Fruit fly (Drosophila melanogaster) whole organism, adult: Measurements from ENCODE around the gene Obp18a.

Experiments
- CG11617 ChIP-seq: fragments of 200-800 bp; sonication (Bioruptor generic); optimal IDR thresholded peaks from 2 replicates; lab custom pipeline; 2017; ENCODE audit warnings: mild to moderate bottlenecking, missing biosample characterization, missing genetic modification reagents, missing genetic modification characterization
- CG12768 ChIP-seq: fragments of 200-800 bp; sonication (Bioruptor generic); optimal IDR thresholded peaks from 2 replicates; lab custom pipeline; 2017; ENCODE audit warnings: missing biosample characterization, missing genetic modification characterization, mild to moderate bottlenecking, moderate library complexity, missing genetic modification reagents
- CG14711 ChIP-seq: fragments of 200-800 bp; sonication (Bioruptor generic); optimal IDR thresholded peaks from 2 replicates; lab custom pipeline; 2018; ENCODE audit warnings: missing biosample characterization, mild to moderate bottlenecking, missing genetic modification characterization, moderate library complexity
- CG1620 ChIP-seq: fragments of 200-800 bp; sonication (Bioruptor generic); optimal IDR thresholded peaks from 2 replicates; lab custom pipeline; 2016; ENCODE audit warnings: missing biosample characterization, missing genetic modification characterization
- CG33017 ChIP-seq: fragments of 200-800 bp; sonication (Bioruptor generic); optimal IDR thresholded peaks from 2 replicates; lab custom pipeline; 2018; ENCODE audit warnings: missing biosample characterization, mild to moderate bottlenecking, missing genetic modification characterization, moderate library complexity
- CG5204 ChIP-seq: fragments of 200-800 bp; sonication (Bioruptor generic); optimal IDR thresholded peaks from 2 replicates; lab custom pipeline; 2016; ENCODE audit warnings: missing biosample characterization, missing genetic modification characterization
- CG7045 ChIP-seq: fragments of 200-800 bp; sonication (Bioruptor generic); optimal IDR thresholded peaks from 2 replicates; lab custom pipeline; 2017; ENCODE audit warnings: missing biosample characterization, mild to moderate bottlenecking, missing genetic modification characterization
- CG7101 ChIP-seq: fragments of 200-800 bp; sonication (Bioruptor generic); optimal IDR thresholded peaks from 2 replicates; lab custom pipeline; 2018; ENCODE audit warnings: missing biosample characterization, mild to moderate bottlenecking, missing genetic modification characterization, moderate library complexity
- Clk ChIP-seq: fragments of 200-800 bp; sonication (Bioruptor generic); optimal IDR thresholded peaks from 2 replicates; lab custom pipeline; 2017; ENCODE audit warnings: missing biosample characterization, missing genetic modification characterization
- Crg-1 ChIP-seq: fragments of 200-800 bp; sonication (Bioruptor generic); optimal IDR thresholded peaks from 2 replicates; lab custom pipeline; 2016; ENCODE audit warnings: missing biosample characterization, missing genetic modification characterization
- Hr96 ChIP-seq: fragments of 200-800 bp; sonication (Bioruptor generic); optimal IDR thresholded peaks from 2 replicates; lab custom pipeline; 2016; ENCODE audit warnings: missing biosample characterization, missing genetic modification characterization
- Mnt ChIP-seq: fragments of 200-800 bp; sonication (Bioruptor generic); optimal IDR thresholded peaks from 2 replicates; lab custom pipeline; 2016; ENCODE audit warnings: missing biosample characterization, mild to moderate bottlenecking, missing genetic modification characterization
- bab1 ChIP-seq: fragments of 200-800 bp; sonication (Bioruptor generic); optimal IDR thresholded peaks from 3 replicates; lab custom pipeline; 2019; ENCODE audit warnings: missing biosample characterization, mild to moderate bottlenecking, missing genetic modification characterization, moderate library complexity
- cic ChIP-seq: fragments of 200-800 bp; sonication (Bioruptor generic); optimal IDR thresholded peaks from 2 replicates; lab custom pipeline; 2017; ENCODE audit warnings: missing biosample characterization, mild to moderate bottlenecking, missing genetic modification characterization, moderate library complexity
- cnc ChIP-seq, 2 experiments: fragments of >200 bp; optimal IDR thresholded peaks; 2 replicates each; lab custom pipeline; 2017
- kay ChIP-seq: fragments of 200-800 bp; sonication (Bioruptor generic); peaks from one replicate; lab custom pipeline; 2016; ENCODE audit warnings: missing biosample characterization, missing genetic modification characterization, borderline replicate concordance
- ovo ChIP-seq: fragments of 200-800 bp; sonication (Bioruptor generic); optimal IDR thresholded peaks from 2 replicates; lab custom pipeline; 2016; ENCODE audit warnings: missing biosample characterization, missing genetic modification characterization
- pad ChIP-seq: fragments of 200-800 bp; sonication (Bioruptor generic); optimal IDR thresholded peaks from 3 replicates; lab custom pipeline; 2017; ENCODE audit warnings: missing biosample characterization, missing genetic modification characterization, mild to moderate bottlenecking, moderate library complexity, missing genetic modification reagents
- tj ChIP-seq: fragments of 200-800 bp; sonication (Bioruptor generic); optimal IDR thresholded peaks from 3 replicates; lab custom pipeline; 2017; ENCODE audit warnings: missing biosample characterization, mild to moderate bottlenecking, missing genetic modification characterization, moderate library complexity
- toe ChIP-seq: fragments of 200-800 bp; sonication (Bioruptor generic); optimal IDR thresholded peaks from 2 replicates; lab custom pipeline; 2016; ENCODE audit warnings: missing biosample characterization, missing genetic modification characterization

The Obp18a gene

DNA sequence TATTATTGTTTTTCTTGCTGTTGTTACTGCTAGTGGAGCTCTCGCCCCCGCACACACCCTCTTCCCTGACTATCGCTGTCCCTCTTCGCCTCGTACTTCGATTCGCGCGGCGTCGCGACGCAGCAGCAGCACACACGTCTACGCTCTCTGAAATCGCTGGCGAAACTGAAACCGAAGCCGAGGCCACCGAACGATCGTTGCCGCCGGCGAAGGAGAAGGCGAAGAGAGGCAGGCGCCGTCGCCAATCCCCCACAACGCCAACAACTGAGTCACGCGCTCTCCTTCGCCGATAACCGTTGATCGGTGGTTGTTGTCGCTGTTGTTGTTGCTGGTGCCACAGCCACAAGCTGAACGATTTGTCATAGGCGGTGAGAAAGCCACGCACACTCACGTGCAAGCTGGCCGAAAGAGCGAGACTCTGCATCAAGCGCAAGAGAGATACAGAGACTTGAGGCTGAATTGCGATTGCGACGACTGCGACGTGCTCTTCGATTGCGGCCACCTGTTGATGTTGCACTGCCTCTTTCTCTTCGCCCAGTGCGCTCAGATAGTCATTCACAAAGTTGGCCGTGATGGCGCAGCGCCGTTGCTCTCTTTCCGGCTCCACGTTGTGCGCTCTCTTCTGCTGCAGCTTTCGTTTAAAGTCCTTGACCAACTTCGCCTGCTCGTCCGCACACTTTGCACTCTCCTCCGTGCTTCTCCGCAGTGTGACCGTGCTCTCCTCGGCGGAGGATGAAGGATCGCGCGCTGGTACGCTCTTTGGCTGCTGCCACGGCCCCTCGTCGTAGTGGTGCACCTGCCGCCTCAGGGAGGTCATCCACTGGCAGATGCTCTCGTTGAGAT, 17.8 kb upstream of the Obp18a start:
- TF ChIP-seq CG5204 (no peak), CG7045 (GFP tag; lab: Kevin White, UChicago) (no peak), Mnt (GFP tag; lab: Kevin White, UChicago) (peak; percentile 57), cic (peak; percentile 66), tj (GFP tag; lab: Kevin White, UChicago) (peak; percentile 68), kay (GFP tag; lab: Kevin White, UChicago) (peak; percentile 93), Hr96 (GFP tag; lab: Kevin White, UChicago) (no peak), CG12768 (GFP tag; lab: Kevin White, UChicago) (peak; percentile 53), CG1620 (no peak), pad (GFP tag; lab: Kevin White, UChicago) (peak; percentile 94), bab1 (GFP tag; lab: Kevin White, UChicago) (peak; percentile 63), toe (no peak), Crg-1 (GFP tag; lab: Kevin White, UChicago) (no peak)

DNA sequence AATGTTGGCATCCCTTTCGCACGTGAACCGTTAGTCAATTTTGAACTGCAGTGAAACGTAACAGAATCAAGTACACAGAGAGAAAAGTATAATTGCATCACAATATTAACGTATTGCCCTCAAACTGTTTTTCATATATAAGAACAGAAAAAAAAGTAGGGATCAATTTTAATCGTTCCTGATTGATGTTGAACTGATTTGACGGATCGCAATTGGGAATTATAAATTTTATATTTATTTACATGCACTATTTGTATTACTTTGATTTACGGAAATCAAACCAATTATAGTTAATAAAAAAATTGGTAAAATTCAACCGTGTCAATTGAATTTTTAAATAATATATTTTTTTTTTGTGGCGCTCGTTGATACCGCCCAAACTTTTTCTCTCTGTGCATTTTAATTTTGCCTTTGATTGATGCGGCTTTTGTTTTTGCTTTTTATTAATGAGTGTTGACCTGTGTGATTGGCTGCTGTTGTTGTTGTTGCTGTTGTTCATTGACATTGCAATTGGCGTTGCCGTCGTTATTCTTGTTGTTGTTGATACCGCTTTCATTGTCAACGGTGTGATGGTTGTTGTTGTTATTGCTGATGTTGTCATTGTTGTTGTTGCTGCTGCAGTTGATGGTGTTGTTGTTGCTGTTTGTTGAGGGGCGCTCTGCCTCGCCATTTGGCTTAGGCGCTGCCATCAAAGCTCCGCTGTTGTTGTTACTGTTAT, 17.1 kb upstream of the Obp18a start:
- peak; percentile 46 for TF ChIP-seq CG12768 (GFP tag; lab: Kevin White, UChicago)
- TF ChIP-seq CG14711 = peak; percentile 76
- peak; percentile 49 for TF ChIP-seq Crg-1 (GFP tag; lab: Kevin White, UChicago)
- TF ChIP-seq CG7101 (tag; lab: Kevin White, UChicago) = peak; percentile 74
- peak; percentile 92 for TF ChIP-seq kay (GFP tag; lab: Kevin White, UChicago)
- TF ChIP-seq pad (GFP tag; lab: Kevin White, UChicago) = peak; percentile 16
- TF ChIP-seq CG5204 = peak; percentile 72
- TF ChIP-seq ovo (GFP tag; lab: Kevin White, UChicago) = peak; percentile 62
- TF ChIP-seq cic = no peak
- TF ChIP-seq toe = peak; percentile 58
- peak; percentile 87 for TF ChIP-seq CG11617 (GFP tag; lab: Kevin White, UChicago)
- peak; percentile 64 for TF ChIP-seq bab1 (GFP tag; lab: Kevin White, UChicago)
- no peak for TF ChIP-seq cnc (optimal IDR thresholded peaks at IDR 0.05; lab: Kevin White, UChicago)
- peak; percentile 15 for TF ChIP-seq CG1620
- TF ChIP-seq Mnt (GFP tag; lab: Kevin White, UChicago) = peak; percentile 22
- TF ChIP-seq tj (GFP tag; lab: Kevin White, UChicago) = peak; percentile 23
- peak; percentile 57 for TF ChIP-seq CG7045 (GFP tag; lab: Kevin White, UChicago)
- no peak for TF ChIP-seq Clk (GFP tag; lab: Kevin White, UChicago)
- TF ChIP-seq Hr96 (GFP tag; lab: Kevin White, UChicago) = peak; percentile 56
- TF ChIP-seq CG33017 (tag; lab: Kevin White, UChicago) = peak; percentile 45

DNA sequence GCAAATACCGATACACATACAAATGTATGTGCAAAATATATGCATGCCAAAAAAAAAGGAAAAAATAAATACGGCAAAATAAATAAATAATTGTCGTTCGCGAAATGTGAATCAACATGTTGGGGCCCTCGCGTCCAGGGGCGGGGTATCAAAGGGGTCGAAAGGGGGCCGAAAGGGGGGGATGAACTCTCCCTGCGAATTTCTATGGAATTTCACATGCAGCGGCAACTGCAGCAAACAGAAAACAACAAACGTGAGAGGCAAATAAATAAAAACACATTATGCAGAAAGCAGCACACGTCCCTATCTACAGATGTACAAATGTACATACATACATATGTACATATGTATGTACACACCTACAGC, 13.8 kb upstream of the Obp18a start:
- peak; percentile 28 for TF ChIP-seq ovo (GFP tag; lab: Kevin White, UChicago)
- no peak for TF ChIP-seq Clk (GFP tag; lab: Kevin White, UChicago)

DNA sequence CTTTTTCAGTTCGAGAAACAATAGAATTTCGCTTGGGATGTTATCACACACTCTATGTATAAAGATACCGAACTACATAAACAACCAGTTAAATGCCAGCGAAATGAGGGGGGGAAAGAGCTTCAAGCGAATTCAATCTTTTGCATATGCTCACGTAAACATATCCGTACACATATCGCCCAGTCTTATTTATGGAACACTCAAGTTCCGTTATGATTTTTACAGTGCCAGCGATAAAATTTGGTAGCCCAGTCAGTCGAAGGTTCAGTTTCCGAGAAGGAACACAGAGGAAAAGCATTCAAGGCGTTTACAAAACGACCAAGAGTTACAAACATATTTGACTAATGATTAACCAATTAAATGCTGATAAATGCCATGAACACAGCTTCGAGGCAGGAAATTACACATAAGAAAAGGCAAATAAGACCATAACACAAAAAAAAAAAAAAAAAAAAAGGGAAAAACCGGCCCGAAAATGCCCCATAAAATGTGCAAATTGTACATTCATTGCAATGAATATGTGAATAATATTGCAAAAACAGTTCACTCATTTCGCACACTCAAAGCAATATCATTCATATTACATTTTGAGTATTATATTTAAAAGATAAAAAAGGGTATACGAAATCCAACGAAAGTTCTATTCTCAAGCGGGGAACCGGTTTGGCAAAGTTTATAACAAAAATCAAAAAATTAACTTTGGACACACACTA, 13.3 kb upstream of the Obp18a start:
- TF ChIP-seq CG7101 (tag; lab: Kevin White, UChicago) (no peak), cnc (optimal IDR thresholded peaks at IDR 0.05; lab: Kevin White, UChicago) (no peak), Crg-1 (GFP tag; lab: Kevin White, UChicago) (no peak), CG11617 (GFP tag; lab: Kevin White, UChicago) (no peak), tj (GFP tag; lab: Kevin White, UChicago) (peak; percentile 89), Hr96 (GFP tag; lab: Kevin White, UChicago) (no peak), Mnt (GFP tag; lab: Kevin White, UChicago) (no peak), Clk (GFP tag; lab: Kevin White, UChicago) (no peak), CG12768 (GFP tag; lab: Kevin White, UChicago) (no peak), ovo (GFP tag; lab: Kevin White, UChicago) (peak; percentile 58), bab1 (GFP tag; lab: Kevin White, UChicago) (no peak), CG5204 (no peak), kay (GFP tag; lab: Kevin White, UChicago) (no peak)

DNA sequence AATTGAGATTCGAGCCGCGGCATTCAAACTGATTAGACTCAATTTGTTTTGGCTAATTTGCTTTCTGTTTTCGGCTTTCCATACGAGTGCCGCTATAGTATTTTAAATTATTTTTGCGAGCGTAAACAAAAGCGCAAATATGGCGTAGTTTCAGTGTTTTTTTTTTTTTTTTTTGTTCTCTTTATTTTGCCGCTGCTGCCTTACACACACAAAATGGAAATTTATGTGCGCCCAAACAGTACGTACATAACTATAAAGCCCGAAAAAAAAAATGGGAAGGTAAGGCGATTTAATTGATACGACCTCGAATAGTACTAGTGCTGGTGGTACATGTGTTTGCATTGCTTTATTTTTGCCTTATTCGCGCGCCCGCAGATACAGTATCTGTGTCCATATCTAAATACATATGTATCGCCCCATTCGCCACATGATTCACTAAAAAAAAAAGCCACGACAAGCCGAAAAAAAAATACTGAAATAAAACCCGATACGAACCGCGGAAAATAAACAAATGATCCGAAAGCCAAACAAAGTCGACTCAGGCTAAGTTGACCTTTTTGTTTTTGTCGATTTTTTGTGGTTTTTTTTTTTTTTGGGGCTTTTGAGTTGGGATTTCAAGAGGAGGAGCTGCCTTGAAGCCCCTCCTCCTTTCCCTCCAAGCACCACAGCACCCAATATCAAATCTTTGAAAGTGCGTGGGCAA, 12.4 kb upstream of the Obp18a start:
- TF ChIP-seq Hr96 (GFP tag; lab: Kevin White, UChicago) (no peak), tj (GFP tag; lab: Kevin White, UChicago) (peak; percentile 84)
